Worm (Caenorhabditis elegans): Measurements from ENCODE around the gene chmp-7.
A peak's percentile ranks its signal among the peaks of the same experiment; 100 is the strongest.
"Not testable (repeated sequence)": the region's sequence is repeated elsewhere in the genome, so short reads cannot be mapped to it uniquely, and the experiment has no call there.

The chmp-7 gene

ce11 chrII:9102623-9103022, 47.9 kb downstream of the chmp-7 start (continued):
- peak; percentile 94 for TF ChIP-seq egl-44 (GFP tag; IDR thresholded peaks at IDR 0.05)
- peak; percentile 90 for TF ChIP-seq ztf-25 (GFP tag; IDR thresholded peaks at IDR 0.05)
- peak; percentile 70 for TF ChIP-seq rcor-1 (GFP tag; IDR thresholded peaks at IDR 0.05)
- TF ChIP-seq nhr-120 (GFP tag; IDR thresholded peaks at IDR 0.05), result 0 out of 2 replicates have a peak, but pooled peaks have one; percentile 45
- TF ChIP-seq D2030.7 (GFP tag; IDR thresholded peaks at IDR 0.05), result peak; percentile 83
- not testable (repeated sequence) for TF ChIP-seq rpc-1 (optimal IDR thresholded peaks at IDR 0.05)
- peak; percentile 41 for TF ChIP-seq rpc-1 (tag; optimal IDR thresholded peaks at IDR 0.05)
- peak; percentile 12 for TF ChIP-seq ztf-18 (tag; optimal IDR thresholded peaks at IDR 0.05)
- peak; percentile 57 for TF ChIP-seq F33H1.4 (GFP tag; IDR thresholded peaks at IDR 0.05)
- TF ChIP-seq hmg-1.2 (GFP tag; IDR thresholded peaks at IDR 0.05), result peak; percentile 58
- peak; percentile 89 for TF ChIP-seq nfyb-1 (GFP tag; IDR thresholded peaks at IDR 0.05)
- TF ChIP-seq bed-2 (GFP tag; IDR thresholded peaks at IDR 0.05), result 0 out of 2 replicates have a peak, but pooled peaks have one; percentile 59
- TF ChIP-seq ztf-28 (GFP tag; IDR thresholded peaks at IDR 0.05), result peak; percentile 88
- 0 out of 2 replicates have a peak, but pooled peaks have one; percentile 76 for TF ChIP-seq F37B4.10 (GFP tag; IDR thresholded peaks at IDR 0.05)
- peak; percentile 99 for TF ChIP-seq lin-26 (GFP tag; IDR thresholded peaks at IDR 0.05)
- TF ChIP-seq dox-1 (GFP tag; IDR thresholded peaks at IDR 0.05), result peak; percentile 80
- TF ChIP-seq Y56A3A.18 (GFP tag; IDR thresholded peaks at IDR 0.05), result peak; percentile 78; the same call in 1 of the 2 replicates
- TF ChIP-seq B0261.1 (tag; optimal IDR thresholded peaks at IDR 0.05), result peak; percentile 40
- TF ChIP-seq F39B2.1 (GFP tag; IDR thresholded peaks at IDR 0.05), result peak; percentile 74; the same call in 1 of the 2 replicates
- TF ChIP-seq Y79H2A.3 (GFP tag; conservative IDR thresholded peaks at IDR 0.05), result 0 out of 2 replicates have a peak, but pooled peaks have one; percentile 39
- TF ChIP-seq cebp-2 (GFP tag; IDR thresholded peaks at IDR 0.05), result peak; percentile 94
- peak; percentile 77; the same call in 1 of the 2 replicates for TF ChIP-seq ceh-40 (GFP tag; IDR thresholded peaks at IDR 0.05)
- TF ChIP-seq hsf-1 (GFP tag; IDR thresholded peaks at IDR 0.05), result peak; percentile 74
